Worm (Caenorhabditis elegans): ENCODE results near the gene C27B7.5.

ce11 chrIV:8906164-8906563 lies 4.7 kb downstream of the C27B7.5 start, which contains the start of gene C27B7.6:
- TF ChIP-seq T22C8.4 (GFP tag; IDR thresholded peaks at IDR 0.05) (no peak), ref-1 (GFP tag; conservative IDR thresholded peaks at IDR 0.05) (no peak), flt-1 (GFP tag; IDR thresholded peaks at IDR 0.05) (no peak), tab-1 (GFP tag; IDR thresholded peaks at IDR 0.05) (no peak), klf-2 (GFP tag; conservative IDR thresholded peaks at IDR 0.05) (no peak)
